Fruit fly (Drosophila melanogaster): ENCODE data around the gene Idgf1.

Gene Idgf1

dm6 chr2L:16445034-16445433 lies at the start of gene Idgf1:
Gene Idgf1, plus strand, starts transcription at chr2L:16445278.
- TF ChIP-seq CG7786 (GFP tag; optimal IDR thresholded peaks at IDR 0.05) = no peak
- TF ChIP-seq CG34376 (GFP tag; optimal IDR thresholded peaks at IDR 0.05) = peak; percentile 83
- no peak for TF ChIP-seq lmd (GFP tag; IDR thresholded peaks at IDR 0.05)
- TF ChIP-seq Scr (GFP tag; IDR thresholded peaks at IDR 0.05; ENCODE audit: partially characterized antibody) = no peak
- no peak for TF ChIP-seq insv (GFP tag; optimal IDR thresholded peaks at IDR 0.05)
- TF ChIP-seq Blimp-1 (GFP tag; optimal IDR thresholded peaks at IDR 0.05) = no peak
- no peak for TF ChIP-seq aop (GFP tag; IDR thresholded peaks at IDR 0.05)
- no peak for TF ChIP-seq D19A (tag; optimal IDR thresholded peaks at IDR 0.05)
- TF ChIP-seq fd102C (GFP tag; optimal IDR thresholded peaks at IDR 0.05) = no peak
- no peak for TF ChIP-seq CG13624 (GFP tag; optimal IDR thresholded peaks at IDR 0.05)
- no peak for TF ChIP-seq CG17328 (GFP tag; IDR thresholded peaks at IDR 0.05)
- peak; percentile 46 for TF ChIP-seq sug (tag; optimal IDR thresholded peaks at IDR 0.05)
- TF ChIP-seq ro (GFP tag; IDR thresholded peaks at IDR 0.05) = no peak
- no peak for TF ChIP-seq CG4707 (GFP tag; optimal IDR thresholded peaks at IDR 0.05)
- no peak for TF ChIP-seq ci (GFP tag; IDR thresholded peaks at IDR 0.05)
- TF ChIP-seq slou (GFP tag; optimal IDR thresholded peaks at IDR 0.05) = no peak
- TF ChIP-seq CG31365 (tag; optimal IDR thresholded peaks at IDR 0.05) = no peak
- peak; percentile 5 for TF ChIP-seq CG13894 (tag; optimal IDR thresholded peaks at IDR 0.05)
- TF ChIP-seq nerfin-1 (tag; optimal IDR thresholded peaks at IDR 0.05) = no peak
- TF ChIP-seq Oli (tag; optimal IDR thresholded peaks at IDR 0.05) = no peak

dm6 chr2L:16397517-16397916 lies 47.6 kb upstream of the Idgf1 start:
- TF ChIP-seq Hr39 (optimal IDR thresholded peaks at IDR 0.05) (peak; percentile 8), gsb-n (tag; optimal IDR thresholded peaks at IDR 0.05) (no peak)

dm6 chr2L:16402512-16402911 lies 42.6 kb upstream of the Idgf1 start:
- TF ChIP-seq CG2129 (GFP tag; IDR thresholded peaks at IDR 0.05; ENCODE audit: partially characterized antibody) (no peak), Drgx (GFP tag; IDR thresholded peaks at IDR 0.05) (0 out of 2 replicates have a peak, but pooled peaks have one; percentile 7)

dm6 chr2L:16406523-16406922 lies 38.6 kb upstream of the Idgf1 start:
- peak; percentile 61 for TF ChIP-seq sens (GFP tag)
- TF ChIP-seq prd (optimal IDR thresholded peaks at IDR 0.05) = no peak
- peak; percentile 44; the same call in 2 of the 3 replicates for TF ChIP-seq prd (GFP tag; IDR thresholded peaks at IDR 0.05)
- no peak for TF ChIP-seq exex (tag; optimal IDR thresholded peaks at IDR 0.05)
- TF ChIP-seq lbe (GFP tag; optimal IDR thresholded peaks at IDR 0.05) = peak; percentile 5
- no peak for TF ChIP-seq bsh (GFP tag; optimal IDR thresholded peaks at IDR 0.05)
- no peak for TF ChIP-seq CG12155 (GFP tag; optimal IDR thresholded peaks at IDR 0.05)
- TF ChIP-seq CG18262 (tag; optimal IDR thresholded peaks at IDR 0.05) = peak; percentile 8
- TF ChIP-seq mam (GFP tag; optimal IDR thresholded peaks at IDR 0.05) = no peak
- no peak for TF ChIP-seq CG14050 (GFP tag; IDR thresholded peaks at IDR 0.05)
- TF ChIP-seq CG7271 (tag; optimal IDR thresholded peaks at IDR 0.05) = peak; percentile 30
- no peak for TF ChIP-seq Camta (GFP tag; optimal IDR thresholded peaks at IDR 0.05)
- TF ChIP-seq nom (GFP tag; optimal IDR thresholded peaks at IDR 0.05) = peak; percentile 19
- TF ChIP-seq Xrp1 (GFP tag; IDR thresholded peaks at IDR 0.05) = peak; percentile 7; the same call in 1 of the 2 replicates
